Worm (Caenorhabditis elegans): ENCODE results near the gene ugt-49.

The ugt-49 gene

ce11 chrV:10338305-10338992 is 33.7 kb upstream of the ugt-49 start, which contains the start of gene arx-2 (continued):
- TF ChIP-seq lin-13 (GFP tag; optimal IDR thresholded peaks at IDR 0.05) (peak; percentile 6), rnt-1 (tag; optimal IDR thresholded peaks at IDR 0.05) (peak; percentile 16), ceh-82 (tag; optimal IDR thresholded peaks at IDR 0.05) (peak in 1 of 3 experiments; percentile 30), nhr-77 (tag; optimal IDR thresholded peaks at IDR 0.05) (no peak), lsy-2 (tag; optimal IDR thresholded peaks at IDR 0.05) (peak; percentile 32 to 68), C16A3.4 (tag; optimal IDR thresholded peaks at IDR 0.05) (peak; percentile 68), ceh-90 (tag; optimal IDR thresholded peaks at IDR 0.05) (no peak), efl-3 (GFP tag; optimal IDR thresholded peaks at IDR 0.05) (no peak), grh-1 (GFP tag; IDR thresholded peaks at IDR 0.05) (no peak), lin-14 (GFP tag; optimal IDR thresholded peaks at IDR 0.05) (peak; percentile 53), F16B12.6 (tag; optimal IDR thresholded peaks at IDR 0.05) (no peak), egl-27 (tag; optimal IDR thresholded peaks at IDR 0.05) (no peak), nhr-84 (tag; optimal IDR thresholded peaks at IDR 0.05) (no peak), swsn-7 (tag; optimal IDR thresholded peaks at IDR 0.05) (no peak), snu-23 (GFP tag; optimal IDR thresholded peaks at IDR 0.05) (peak; percentile 36), nhr-47 (tag; optimal IDR thresholded peaks at IDR 0.05) (peak; percentile 12), ets-5 (GFP tag; IDR thresholded peaks at IDR 0.05) (no peak), Y116A8C.19 (tag; optimal IDR thresholded peaks at IDR 0.05; ENCODE audit: borderline replicate concordance) (no peak), dpl-1 (GFP tag; optimal IDR thresholded peaks at IDR 0.05) (peak in 1 of 3 experiments; percentile 64), mep-1 (tag; optimal IDR thresholded peaks at IDR 0.05) (peak; percentile 58), unc-30 (tag; optimal IDR thresholded peaks at IDR 0.05) (no peak), nhr-28 (tag; optimal IDR thresholded peaks at IDR 0.05) (no peak), tlp-1 (tag; optimal IDR thresholded peaks at IDR 0.05) (no peak), nhr-85 (tag) (peak; percentile 16), nhr-71 (tag; optimal IDR thresholded peaks at IDR 0.05) (peak; percentile 31), mdl-1 (tag; optimal IDR thresholded peaks at IDR 0.05) (no peak), ces-1 (GFP tag; optimal IDR thresholded peaks at IDR 0.05) (no peak), mab-9 (GFP tag; IDR thresholded peaks at IDR 0.05) (no peak), lin-15B (tag; optimal IDR thresholded peaks at IDR 0.05) (peak; percentile 54), zip-4 (GFP tag; optimal IDR thresholded peaks at IDR 0.05) (no peak), unc-130 (tag; optimal IDR thresholded peaks at IDR 0.05) (peak; percentile 59), blmp-1 (tag; optimal IDR thresholded peaks at IDR 0.05) (peak; percentile 64), nhr-237 (tag; optimal IDR thresholded peaks at IDR 0.05) (no peak), isw-1 (GFP tag; IDR thresholded peaks at IDR 0.05) (no peak), lir-3 (tag; optimal IDR thresholded peaks at IDR 0.05; ENCODE audit: poor library complexity) (no peak), fkh-4 (tag; optimal IDR thresholded peaks at IDR 0.05; ENCODE audit: borderline replicate concordance) (no peak), xbp-1 (tag; optimal IDR thresholded peaks at IDR 0.05) (no peak), pqm-1 (tag; optimal IDR thresholded peaks at IDR 0.05) (no peak), fos-1 (tag; optimal IDR thresholded peaks at IDR 0.05) (no peak), ztf-11 (tag; optimal IDR thresholded peaks at IDR 0.05) (no peak), nhr-11 (tag; optimal IDR thresholded peaks at IDR 0.05) (no peak), jun-1 (tag; optimal IDR thresholded peaks at IDR 0.05) (no peak), ceh-8 (GFP tag; optimal IDR thresholded peaks at IDR 0.05) (no peak)

ce11 chrV:10339200-10339599 is 32.9 kb upstream of the ugt-49 start, which contains the start of gene K07C5.2:
K07C5.2 (plus strand) TSS chrV:10339500.
- TF ChIP-seq dsc-1 (tag; optimal IDR thresholded peaks at IDR 0.05) (no peak), mef-2 (tag; optimal IDR thresholded peaks at IDR 0.05) (no peak), sup-37 (GFP tag; optimal IDR thresholded peaks at IDR 0.05) (no peak), nhr-19 (GFP tag; conservative IDR thresholded peaks at IDR 0.05) (no peak), rnt-1 (tag; optimal IDR thresholded peaks at IDR 0.05) (no peak), ztf-4 (tag; optimal IDR thresholded peaks at IDR 0.05) (no peak), dpl-1 (GFP tag; optimal IDR thresholded peaks at IDR 0.05) (no peak), grh-1 (GFP tag; IDR thresholded peaks at IDR 0.05) (no peak), nhr-90 (tag; optimal IDR thresholded peaks at IDR 0.05; ENCODE audit: poor library complexity) (no peak), xbp-1 (tag; optimal IDR thresholded peaks at IDR 0.05) (no peak), pax-3 (tag; optimal IDR thresholded peaks at IDR 0.05) (no peak), sox-4 (tag; optimal IDR thresholded peaks at IDR 0.05) (no peak), snpc-4 (tag; optimal IDR thresholded peaks at IDR 0.05) (no peak), mep-1 (tag; optimal IDR thresholded peaks at IDR 0.05) (no peak), ztf-11 (tag; optimal IDR thresholded peaks at IDR 0.05) (no peak), unc-86 (tag; optimal IDR thresholded peaks at IDR 0.05) (no peak)

All from whole organism, L1 larva.